Worm (Caenorhabditis elegans) whole organism, mixed stage, embryonic: Measurements from ENCODE around the gene sre-7.

ENCODE experiments used
- ceh-83 ChIP-seq: fragments of 200-800 bp; sonication (Bioruptor generic); optimal IDR thresholded peaks from 2 replicates; lab custom pipeline; 2018; ENCODE audit warnings: mild to moderate bottlenecking, missing genetic modification characterization, missing compliant biosample characterization
- cnd-1 ChIP-seq: fragments of 200-800 bp; sonication (Bioruptor generic); optimal IDR thresholded peaks from 2 replicates; lab custom pipeline; 2018; ENCODE audit warnings: mild to moderate bottlenecking, missing genetic modification characterization, missing compliant biosample characterization
- elt-3 ChIP-seq: fragments of 150-350 bp; optimal IDR thresholded peaks from 2 replicates; lab custom pipeline; 2014; ENCODE audit warnings: missing biosample characterization, missing genetic modification characterization
- lin-13 ChIP-seq: fragments of 150-350 bp; optimal IDR thresholded peaks from 2 replicates; lab custom pipeline; 2014; ENCODE audit warnings: missing biosample characterization, missing genetic modification characterization
- lsy-2 ChIP-seq: fragments of 150-350 bp; optimal IDR thresholded peaks from 2 replicates; lab custom pipeline; 2014; ENCODE audit warnings: missing biosample characterization, missing genetic modification characterization
- nhr-237 ChIP-seq: fragments of 150-350 bp; optimal IDR thresholded peaks from 2 replicates; lab custom pipeline; 2014; ENCODE audit warnings: missing biosample characterization, missing genetic modification characterization
- nhr-76 ChIP-seq: sonication (generic microtip); optimal IDR thresholded peaks from 2 replicates; lab custom pipeline; 2017; ENCODE audit warnings: missing biosample characterization, missing genetic modification characterization
- snpc-4 ChIP-seq: fragments of 150-350 bp; optimal IDR thresholded peaks from 2 replicates; lab custom pipeline; 2014; ENCODE audit warnings: missing biosample characterization, missing genetic modification characterization

DNA sequence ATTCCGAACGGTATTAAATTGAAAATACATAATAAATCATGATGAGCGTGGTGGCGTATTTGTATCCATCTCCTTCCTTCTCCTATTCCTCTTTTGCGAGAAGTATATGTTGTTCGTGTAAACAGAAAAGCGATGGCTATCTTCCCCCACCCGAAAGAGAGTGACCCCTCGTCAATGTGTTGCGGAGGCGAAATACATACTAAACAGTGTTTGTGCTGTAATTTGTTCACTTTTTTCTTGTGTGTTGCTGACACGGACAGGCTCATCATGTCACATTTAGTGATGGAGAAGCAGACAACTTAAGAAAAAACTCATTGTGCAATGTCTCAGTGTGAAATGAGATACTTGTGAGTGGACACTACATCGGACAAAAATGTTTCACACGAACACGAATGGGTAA lies 12.3 kb upstream of the sre-7 start:
- TF ChIP-seq nhr-76 (tag; lab: Kevin White, UChicago) = no peak
- TF ChIP-seq ceh-83 (GFP tag; lab: Kevin White, UChicago) = no peak
- no peak for TF ChIP-seq cnd-1 (tag; lab: Kevin White, UChicago)
- TF ChIP-seq elt-3 = no peak
- TF ChIP-seq lsy-2 (tag; lab: Kevin White, UChicago) = no peak
- no peak for TF ChIP-seq snpc-4
- TF ChIP-seq lin-13 = no peak
- no peak for TF ChIP-seq nhr-237 (tag; lab: Kevin White, UChicago)
